Fruit fly (Drosophila melanogaster) S2 (cell line): Measurements from ENCODE around the gene COX5A.

Experiments
- CG8478 ChIP-seq: fragments of >200 bp; optimal IDR thresholded peaks from 2 replicates; lab custom pipeline; 2018
- CTCF ChIP-seq, 2 experiments: fragments of >200 bp; optimal IDR thresholded peaks; 2 replicates each; lab custom pipeline; 2018

COX5A gene

dm6 chr3R:11818930-11819639 lies at the start of gene COX5A, which contains the start of gene glo:
Gene COX5A, plus strand, starts transcription at chr3R:11819359.
Gene glo, minus strand, starts transcription at chr3R:11819420.
- no peak for TF ChIP-seq CTCF (optimal IDR thresholded peaks at IDR 0.05; lab: Kevin White, UChicago)
- no peak for TF ChIP-seq CG8478 (lab: Kevin White, UChicago)

- no peak for TF ChIP-seq CTCF (optimal IDR thresholded peaks at IDR 0.05; lab: Kevin White, UChicago)
- no peak for TF ChIP-seq CG8478 (lab: Kevin White, UChicago)
Measured at dm6 chr3R:11770733-11771132, 48.4 kb upstream of the COX5A start.

- no peak for TF ChIP-seq CTCF (optimal IDR thresholded peaks at IDR 0.05; lab: Kevin White, UChicago)
- TF ChIP-seq CG8478 (lab: Kevin White, UChicago), result no peak
Measured at dm6 chr3R:11771492-11771891, 47.7 kb upstream of the COX5A start.

- TF ChIP-seq CTCF (optimal IDR thresholded peaks at IDR 0.05; lab: Kevin White, UChicago), result no peak
- no peak for TF ChIP-seq CG8478 (lab: Kevin White, UChicago)
Measured at dm6 chr3R:11772181-11772827, 46.9 kb upstream of the COX5A start.

- no peak for TF ChIP-seq CG8478 (lab: Kevin White, UChicago)
- no peak for TF ChIP-seq CTCF (optimal IDR thresholded peaks at IDR 0.05; lab: Kevin White, UChicago)
Measured at dm6 chr3R:11773325-11773998, 45.7 kb upstream of the COX5A start.

- TF ChIP-seq CG8478 (lab: Kevin White, UChicago) (no peak), CTCF (optimal IDR thresholded peaks at IDR 0.05; lab: Kevin White, UChicago) (no peak)
Measured at dm6 chr3R:11773999-11774397, 45.2 kb upstream of the COX5A start.

- TF ChIP-seq CTCF (optimal IDR thresholded peaks at IDR 0.05; lab: Kevin White, UChicago) (no peak), CG8478 (lab: Kevin White, UChicago) (no peak)
Measured at dm6 chr3R:11775207-11775606, 44.0 kb upstream of the COX5A start.

- TF ChIP-seq CG8478 (lab: Kevin White, UChicago) (no peak), CTCF (optimal IDR thresholded peaks at IDR 0.05; lab: Kevin White, UChicago) (no peak)
Measured at dm6 chr3R:11776068-11776767, 42.9 kb upstream of the COX5A start.

dm6 chr3R:11777058-11777457 lies 42.1 kb upstream of the COX5A start:
- TF ChIP-seq CG8478 (lab: Kevin White, UChicago) (no peak), CTCF (optimal IDR thresholded peaks at IDR 0.05; lab: Kevin White, UChicago) (no peak)

dm6 chr3R:11778012-11778865 lies 40.9 kb upstream of the COX5A start:
- no peak for TF ChIP-seq CG8478 (lab: Kevin White, UChicago)
- TF ChIP-seq CTCF (optimal IDR thresholded peaks at IDR 0.05; lab: Kevin White, UChicago), result peak in 1 of 2 experiments; percentile 22

- no peak for TF ChIP-seq CTCF (optimal IDR thresholded peaks at IDR 0.05; lab: Kevin White, UChicago)
- TF ChIP-seq CG8478 (lab: Kevin White, UChicago), result no peak
Measured at dm6 chr3R:11778879-11779278, 40.3 kb upstream of the COX5A start.

- no peak for TF ChIP-seq CG8478 (lab: Kevin White, UChicago)
- TF ChIP-seq CTCF (optimal IDR thresholded peaks at IDR 0.05; lab: Kevin White, UChicago), result no peak
Measured at dm6 chr3R:11779357-11780018, 39.7 kb upstream of the COX5A start.

dm6 chr3R:11780181-11780688 lies 38.9 kb upstream of the COX5A start:
- no peak for TF ChIP-seq CG8478 (lab: Kevin White, UChicago)
- TF ChIP-seq CTCF (optimal IDR thresholded peaks at IDR 0.05; lab: Kevin White, UChicago), result no peak
